Fruit fly (Drosophila melanogaster): ENCODE measurements around the gene CG32036.

DNA sequence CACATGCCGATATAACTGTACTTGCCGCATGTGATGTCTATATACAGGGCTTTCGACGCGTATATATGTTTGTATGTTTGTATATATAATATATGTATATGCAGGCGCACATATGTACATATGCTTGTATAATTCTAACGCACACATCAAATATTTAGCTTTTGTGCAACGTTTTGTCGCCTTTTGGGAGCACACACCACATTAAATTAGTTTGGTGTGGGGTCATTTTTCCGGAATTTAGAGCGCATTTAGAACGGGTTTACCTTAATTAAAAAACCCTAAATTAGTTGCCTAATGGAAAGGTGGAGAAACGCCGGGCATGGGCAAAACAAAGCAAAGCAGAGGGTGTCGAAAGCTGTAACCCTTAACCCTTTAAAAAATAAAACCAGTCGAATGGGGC lies 21.8 kb downstream of the CG32036 start:
- no peak for TF ChIP-seq CG10348 (GFP tag; IDR thresholded peaks at IDR 0.05)
- TF ChIP-seq D1 (tag; optimal IDR thresholded peaks at IDR 0.05) = no peak
- TF ChIP-seq CG14655 (GFP tag; optimal IDR thresholded peaks at IDR 0.05) = no peak
- TF ChIP-seq fd96Ca (GFP tag; IDR thresholded peaks at IDR 0.05) = no peak
- TF ChIP-seq CG8301 (tag; optimal IDR thresholded peaks at IDR 0.05) = no peak
